Fruit fly (Drosophila melanogaster): ENCODE data around the gene CG18493.

The CG18493 gene

dm6 chr3R:19403096-19403515 lies 13.0 kb downstream of the CG18493 start, which contains the start of the genes Ino80 and Aptx (continued):
- peak; percentile 64 for TF ChIP-seq mirr (GFP tag; optimal IDR thresholded peaks at IDR 0.05)
- TF ChIP-seq Rfx (GFP tag; IDR thresholded peaks at IDR 0.05) = peak; percentile 95
- peak; percentile 99 for TF ChIP-seq CG10267 (tag; optimal IDR thresholded peaks at IDR 0.05)
- TF ChIP-seq Dad (GFP tag; optimal IDR thresholded peaks at IDR 0.05) = peak; percentile 91
- no peak for TF ChIP-seq pan (optimal IDR thresholded peaks at IDR 0.05)
- peak in 1 of 2 experiments; percentile 95 for TF ChIP-seq pan (GFP tag; optimal IDR thresholded peaks at IDR 0.05 in 1 of 2, IDR thresholded peaks at IDR 0.05 in 1 of 2)
- no peak for TF ChIP-seq sqz (GFP tag; optimal IDR thresholded peaks at IDR 0.05)
- TF ChIP-seq CkIIα-i1 (GFP tag; IDR thresholded peaks at IDR 0.05) = 0 out of 2 replicates have a peak, but pooled peaks have one; percentile 42
- TF ChIP-seq zf30C (GFP tag; optimal IDR thresholded peaks at IDR 0.05) = no peak
- peak; percentile 95 for TF ChIP-seq dysf (GFP tag; IDR thresholded peaks at IDR 0.05)
- TF ChIP-seq nerfin-1 (tag; optimal IDR thresholded peaks at IDR 0.05) = no peak
- peak; percentile 72 for TF ChIP-seq CG8281 (tag; optimal IDR thresholded peaks at IDR 0.05)
- peak; percentile 90 for TF ChIP-seq Gug (GFP tag; IDR thresholded peaks at IDR 0.05)
- TF ChIP-seq CG4730 (GFP tag; IDR thresholded peaks at IDR 0.05) = peak; percentile 92
- peak; percentile 79 for TF ChIP-seq CG10565 (GFP tag; optimal IDR thresholded peaks at IDR 0.05)
- TF ChIP-seq Rx (GFP tag; IDR thresholded peaks at IDR 0.05) = peak; percentile 90; the same call in 1 of the 2 replicates
- TF ChIP-seq pros (GFP tag; optimal IDR thresholded peaks at IDR 0.05) = peak; percentile 20
- peak; percentile 88 for TF ChIP-seq tna (GFP tag; IDR thresholded peaks at IDR 0.05; ENCODE audit: partially characterized antibody)
- TF ChIP-seq CG6272 (GFP tag; IDR thresholded peaks at IDR 0.05) = peak; percentile 95
- TF ChIP-seq hb (GFP tag; IDR thresholded peaks at IDR 0.05; ENCODE audit: partially characterized antibody) = peak; percentile 90
- TF ChIP-seq Atf-2 (GFP tag; optimal IDR thresholded peaks at IDR 0.05) = peak; percentile 89
- TF ChIP-seq Atf3 (GFP tag; optimal IDR thresholded peaks at IDR 0.05) = peak; percentile 91
- peak; percentile 32 for TF ChIP-seq Dp (GFP tag; optimal IDR thresholded peaks at IDR 0.05)
- peak; percentile 81 for TF ChIP-seq CG43689 (GFP tag; IDR thresholded peaks at IDR 0.05)
- TF ChIP-seq CG7556 (GFP tag; optimal IDR thresholded peaks at IDR 0.05) = peak; percentile 92
- peak; percentile 77 for TF ChIP-seq emc (GFP tag; optimal IDR thresholded peaks at IDR 0.05)
- TF ChIP-seq CG18619 (GFP tag; optimal IDR thresholded peaks at IDR 0.05) = peak; percentile 91
- peak; percentile 91 for TF ChIP-seq maf-S (GFP tag; optimal IDR thresholded peaks at IDR 0.05)
- peak; percentile 78 for TF ChIP-seq dimm (GFP tag; IDR thresholded peaks at IDR 0.05)
- peak; percentile 83 for TF ChIP-seq tap (tag; optimal IDR thresholded peaks at IDR 0.05)
- peak; percentile 85 for TF ChIP-seq chm (GFP tag; IDR thresholded peaks at IDR 0.05)
- peak; percentile 86 for TF ChIP-seq CG15601 (tag; optimal IDR thresholded peaks at IDR 0.05)
- no peak for TF ChIP-seq yki (optimal IDR thresholded peaks at IDR 0.05)
- TF ChIP-seq Nf-YA (GFP tag; IDR thresholded peaks at IDR 0.05) = peak; percentile 80
- TF ChIP-seq fd96Cb (tag; optimal IDR thresholded peaks at IDR 0.05) = peak; percentile 93
- peak; percentile 91 for TF ChIP-seq CG3065 (GFP tag; optimal IDR thresholded peaks at IDR 0.05)
- TF ChIP-seq CG1832 (GFP tag; optimal IDR thresholded peaks at IDR 0.05) = no peak
- TF ChIP-seq Gsc (GFP tag; IDR thresholded peaks at IDR 0.05) = peak; percentile 75
- TF ChIP-seq YL-1 (GFP tag; optimal IDR thresholded peaks at IDR 0.05) = peak; percentile 78
- TF ChIP-seq CG13894 (tag; optimal IDR thresholded peaks at IDR 0.05) = no peak
- TF ChIP-seq D (optimal IDR thresholded peaks at IDR 0.05) = no peak
- TF ChIP-seq D (GFP tag; optimal IDR thresholded peaks at IDR 0.05) = peak; percentile 90
- TF ChIP-seq Side (GFP tag; optimal IDR thresholded peaks at IDR 0.05) = peak; percentile 88
- peak; percentile 92 for TF ChIP-seq Meics (GFP tag; optimal IDR thresholded peaks at IDR 0.05)
- TF ChIP-seq nmo (GFP tag; optimal IDR thresholded peaks at IDR 0.05) = peak; percentile 97
- TF ChIP-seq CG5245 (GFP tag; optimal IDR thresholded peaks at IDR 0.05) = peak; percentile 91
- TF ChIP-seq CG14965 (GFP tag; optimal IDR thresholded peaks at IDR 0.05; ENCODE audit: borderline replicate concordance) = peak; percentile 43
- peak; percentile 91 for TF ChIP-seq CG14050 (GFP tag; IDR thresholded peaks at IDR 0.05)
- peak; percentile 94 for TF ChIP-seq HLH3B (GFP tag; IDR thresholded peaks at IDR 0.05)
- TF ChIP-seq pfk (GFP tag; optimal IDR thresholded peaks at IDR 0.05) = peak; percentile 12
- TF ChIP-seq B-H2 (GFP tag; optimal IDR thresholded peaks at IDR 0.05) = no peak
- TF ChIP-seq nau (GFP tag; optimal IDR thresholded peaks at IDR 0.05) = peak; percentile 38
